Worm (Caenorhabditis elegans) whole organism, L1 larva: Measurements from ENCODE around the gene copz-1.

Experiments
- C04F5.9 ChIP-seq: sonication (generic microtip); optimal IDR thresholded peaks from 2 replicates; lab custom pipeline; 2016; ENCODE audit warnings: missing genetic modification characterization, missing compliant biosample characterization
- C16A3.4 ChIP-seq: fragments of 150-350 bp; optimal IDR thresholded peaks from 2 replicates; lab custom pipeline; 2014; ENCODE audit warnings: missing biosample characterization, missing genetic modification characterization
- F16B12.6 ChIP-seq: fragments of 150-350 bp; optimal IDR thresholded peaks from 2 replicates; lab custom pipeline; 2014; ENCODE audit warnings: missing biosample characterization, missing genetic modification characterization
- Y116A8C.19 ChIP-seq: sonication (generic microtip); optimal IDR thresholded peaks from 2 replicates; lab custom pipeline; 2016; ENCODE audit warnings: missing compliant biosample characterization, missing genetic modification characterization, borderline replicate concordance
- alr-1 ChIP-seq: fragments of 200-800 bp; sonication (Bioruptor generic); optimal IDR thresholded peaks from 2 replicates; lab custom pipeline; 2018; ENCODE audit warnings: borderline replicate concordance, mild to moderate bottlenecking, missing genetic modification characterization, missing compliant biosample characterization
- ceh-63 ChIP-seq: fragments of 200-800 bp; sonication (Bioruptor generic); optimal IDR thresholded peaks from 2 replicates; lab custom pipeline; 2018; ENCODE audit warnings: mild to moderate bottlenecking, missing genetic modification characterization, missing compliant biosample characterization
- ceh-8 ChIP-seq: fragments of 200-800 bp; sonication (Bioruptor generic); optimal IDR thresholded peaks from 2 replicates; lab custom pipeline; 2018; ENCODE audit warnings: mild to moderate bottlenecking, missing genetic modification characterization, moderate library complexity, missing compliant biosample characterization
- ceh-82 ChIP-seq, 3 experiments: fragments of 150-350 bp in 1 of 3; sonication (generic microtip) in 2 of 3; optimal IDR thresholded peaks; 2 replicates each; lab custom pipeline; 2014 to 2017; ENCODE audit warnings: missing biosample characterization in 3 of 3, missing genetic modification characterization in 3 of 3
- ceh-90 ChIP-seq: sonication (generic microtip); optimal IDR thresholded peaks from 2 replicates; lab custom pipeline; 2016; ENCODE audit warnings: missing genetic modification characterization, missing compliant biosample characterization
- ces-1 ChIP-seq: fragments of 150-350 bp; optimal IDR thresholded peaks from 2 replicates; lab custom pipeline; 2014; ENCODE audit warnings: missing biosample characterization, missing genetic modification reagents, missing genetic modification characterization
- dpl-1 ChIP-seq, 3 experiments: fragments of 150-350 bp in 2 of 3; sonication (generic microtip) in 1 of 3; optimal IDR thresholded peaks; 2 replicates each; lab custom pipeline; 2014 to 2017; ENCODE audit warnings: missing biosample characterization in 3 of 3, missing genetic modification characterization in 3 of 3, missing genetic modification reagents in 3 of 3
- dsc-1 ChIP-seq: sonication (generic microtip); optimal IDR thresholded peaks from 2 replicates; lab custom pipeline; 2016; ENCODE audit warnings: mild to moderate bottlenecking, missing genetic modification characterization, missing compliant biosample characterization
- efl-3 ChIP-seq: fragments of 200-800 bp; sonication (Bioruptor generic); optimal IDR thresholded peaks from 2 replicates; lab custom pipeline; 2018; ENCODE audit warnings: mild to moderate bottlenecking, missing genetic modification characterization, missing compliant biosample characterization
- egl-27 ChIP-seq, 2 experiments: fragments of 150-350 bp in 1 of 2; sonication (generic microtip); optimal IDR thresholded peaks; 3 replicates each; lab custom pipeline; 2017 to 2018; ENCODE audit warnings: missing biosample characterization in 2 of 2, missing genetic modification characterization in 2 of 2, missing genetic modification reagents in 2 of 2
- elt-2 ChIP-seq: sonication (generic microtip); optimal IDR thresholded peaks from 2 replicates; lab custom pipeline; 2016; ENCODE audit warnings: missing genetic modification characterization, mild to moderate bottlenecking, inconsistent platforms, missing compliant biosample characterization, missing genetic modification reagents
- elt-3 ChIP-seq, 6 experiments: fragments of 150-350 bp in 1 of 6; sonication (generic microtip); optimal IDR thresholded peaks; 2 replicates each; lab custom pipeline; 2017 to 2018; ENCODE audit warnings: missing biosample characterization in 6 of 6, missing genetic modification characterization in 6 of 6, inconsistent platforms in 1 of 6
- ets-5 ChIP-seq: fragments of 200-800 bp; sonication (Bioruptor generic); IDR thresholded peaks from 2 replicates; pipeline ENCODE4 v1.3.6; 2022; ENCODE audit warnings: missing genetic modification characterization, missing compliant biosample characterization
- fkh-10 ChIP-seq: sonication (generic microtip); optimal IDR thresholded peaks from 2 replicates; lab custom pipeline; 2017; ENCODE audit warnings: missing biosample characterization, missing genetic modification reagents, missing genetic modification characterization
- fos-1 ChIP-seq: fragments of 150-350 bp; optimal IDR thresholded peaks from 2 replicates; lab custom pipeline; 2014; ENCODE audit warnings: missing biosample characterization, missing genetic modification characterization
- hlh-17 ChIP-seq: fragments of 200-800 bp; sonication (Bioruptor generic); optimal IDR thresholded peaks from 2 replicates; lab custom pipeline; 2018; ENCODE audit warnings: missing genetic modification characterization, mild to moderate bottlenecking, missing compliant biosample characterization, moderate library complexity, borderline replicate concordance
- hlh-4 ChIP-seq: sonication (generic microtip); optimal IDR thresholded peaks from 2 replicates; lab custom pipeline; 2016; ENCODE audit warnings: mild to moderate bottlenecking, missing genetic modification characterization, missing compliant biosample characterization
- irx-1 ChIP-seq: sonication (generic microtip); optimal IDR thresholded peaks from 2 replicates; lab custom pipeline; 2016; ENCODE audit warnings: missing genetic modification characterization, missing compliant biosample characterization
- isw-1 ChIP-seq: fragments of 200-800 bp; sonication (Bioruptor generic); IDR thresholded peaks from 2 replicates; pipeline ENCODE4 v1.3.6; 2022; ENCODE audit warnings: missing genetic modification characterization, missing compliant biosample characterization
- lin-14 ChIP-seq: fragments of 200-800 bp; sonication (Bioruptor generic); optimal IDR thresholded peaks from 2 replicates; lab custom pipeline; 2018; ENCODE audit warnings: mild to moderate bottlenecking, missing genetic modification characterization, moderate library complexity, missing compliant biosample characterization
- lin-15B ChIP-seq: fragments of 150-350 bp; sonication (generic microtip); optimal IDR thresholded peaks from 3 replicates; lab custom pipeline; 2014; ENCODE audit warnings: missing biosample characterization, missing genetic modification characterization
- lir-3 ChIP-seq: sonication (generic microtip); optimal IDR thresholded peaks from 2 replicates; lab custom pipeline; 2016; ENCODE audit warnings: mild to moderate bottlenecking, missing genetic modification characterization, moderate library complexity, missing compliant biosample characterization; ENCODE audit not compliant: poor library complexity
- mab-9 ChIP-seq: fragments of 200-800 bp; sonication (Bioruptor generic); IDR thresholded peaks from 2 replicates; pipeline ENCODE4 v1.3.6; 2022; ENCODE audit warnings: missing genetic modification reagents, missing genetic modification characterization, missing compliant biosample characterization
- mef-2 ChIP-seq: fragments of 150-350 bp; optimal IDR thresholded peaks from 2 replicates; lab custom pipeline; 2014; ENCODE audit warnings: missing biosample characterization, missing genetic modification characterization
- mep-1 ChIP-seq: fragments of 150-350 bp; optimal IDR thresholded peaks from 2 replicates; lab custom pipeline; 2014; ENCODE audit warnings: missing biosample characterization, missing genetic modification characterization
- nhr-11 ChIP-seq: fragments of 150-350 bp; optimal IDR thresholded peaks from 2 replicates; lab custom pipeline; 2014; ENCODE audit warnings: missing biosample characterization, missing genetic modification characterization
- nhr-237 ChIP-seq: fragments of 150-350 bp; optimal IDR thresholded peaks from 2 replicates; lab custom pipeline; 2014; ENCODE audit warnings: missing biosample characterization, missing genetic modification characterization
- nhr-28 ChIP-seq: fragments of 150-350 bp; optimal IDR thresholded peaks from 2 replicates; lab custom pipeline; 2014; ENCODE audit warnings: missing biosample characterization, missing genetic modification characterization
- nhr-76 ChIP-seq: sonication (generic microtip); optimal IDR thresholded peaks from 2 replicates; lab custom pipeline; 2017; ENCODE audit warnings: missing biosample characterization, missing genetic modification characterization
- nhr-77 ChIP-seq: fragments of 150-350 bp; optimal IDR thresholded peaks from 2 replicates; lab custom pipeline; 2014; ENCODE audit warnings: missing biosample characterization, missing genetic modification characterization
- nhr-84 ChIP-seq: sonication (generic microtip); optimal IDR thresholded peaks from 2 replicates; lab custom pipeline; 2017; ENCODE audit warnings: missing biosample characterization, missing genetic modification characterization
- nhr-85 ChIP-seq: sonication (generic microtip); peaks from one replicate; lab custom pipeline; 2016; ENCODE audit warnings: missing genetic modification characterization, inconsistent platforms, missing compliant biosample characterization
- nhr-90 ChIP-seq: sonication (generic microtip); optimal IDR thresholded peaks from 2 replicates; lab custom pipeline; 2016; ENCODE audit warnings: mild to moderate bottlenecking, missing genetic modification characterization, missing compliant biosample characterization; ENCODE audit not compliant: poor library complexity
- pax-3 ChIP-seq: fragments of 200-800 bp; sonication (Bioruptor generic); optimal IDR thresholded peaks from 2 replicates; lab custom pipeline; 2018; ENCODE audit warnings: mild to moderate bottlenecking, missing genetic modification characterization, moderate library complexity, missing compliant biosample characterization
- pqm-1 ChIP-seq: sonication (generic microtip); optimal IDR thresholded peaks from 3 replicates; lab custom pipeline; 2017; ENCODE audit warnings: missing biosample characterization, missing genetic modification characterization
- rnt-1 ChIP-seq: sonication (generic microtip); optimal IDR thresholded peaks from 2 replicates; lab custom pipeline; 2016; ENCODE audit warnings: mild to moderate bottlenecking, missing genetic modification characterization, moderate library complexity, missing compliant biosample characterization
- skn-1 ChIP-seq: fragments of 150-350 bp; optimal IDR thresholded peaks from 2 replicates; lab custom pipeline; 2014; ENCODE audit warnings: missing biosample characterization, missing genetic modification characterization
- snpc-4 ChIP-seq: fragments of 150-350 bp; optimal IDR thresholded peaks from 2 replicates; lab custom pipeline; 2014; ENCODE audit warnings: missing biosample characterization, missing genetic modification characterization
- sox-4 ChIP-seq: sonication (generic microtip); optimal IDR thresholded peaks from 2 replicates; lab custom pipeline; 2016; ENCODE audit warnings: missing genetic modification characterization, missing compliant biosample characterization
- sptf-1 ChIP-seq: fragments of 150-350 bp; optimal IDR thresholded peaks from 2 replicates; lab custom pipeline; 2014; ENCODE audit warnings: missing biosample characterization, missing genetic modification characterization
- swsn-7 ChIP-seq: sonication (generic microtip); optimal IDR thresholded peaks from 2 replicates; lab custom pipeline; 2016; ENCODE audit warnings: missing genetic modification characterization, missing compliant biosample characterization
- unc-30 ChIP-seq: sonication (generic microtip); optimal IDR thresholded peaks from 2 replicates; lab custom pipeline; 2017; ENCODE audit warnings: missing biosample characterization, missing genetic modification characterization
- unc-62 ChIP-seq: fragments of 150-350 bp; optimal IDR thresholded peaks from 2 replicates; lab custom pipeline; 2014; ENCODE audit warnings: missing biosample characterization, missing genetic modification reagents, missing genetic modification characterization
- unc-98 ChIP-seq: fragments of 200-800 bp; sonication (Bioruptor generic); IDR thresholded peaks from 2 replicates; pipeline ENCODE4 v1.3.6; 2022; ENCODE audit warnings: missing genetic modification characterization, missing compliant biosample characterization
- xbp-1 ChIP-seq: sonication (generic microtip); optimal IDR thresholded peaks from 2 replicates; lab custom pipeline; 2016; ENCODE audit warnings: missing genetic modification characterization, missing compliant biosample characterization
- zag-1 ChIP-seq: fragments of 150-350 bp; optimal IDR thresholded peaks from 2 replicates; lab custom pipeline; 2014; ENCODE audit warnings: missing biosample characterization, missing genetic modification characterization
- zip-4 ChIP-seq: fragments of 200-800 bp; sonication (Bioruptor generic); optimal IDR thresholded peaks from 2 replicates; lab custom pipeline; 2018; ENCODE audit warnings: mild to moderate bottlenecking, missing genetic modification characterization, moderate library complexity, missing compliant biosample characterization
- ztf-11 ChIP-seq, 2 experiments: sonication (generic microtip); optimal IDR thresholded peaks; 2 replicates each; lab custom pipeline; 2016 to 2017; ENCODE audit warnings: missing genetic modification characterization in 2 of 2, missing biosample characterization in 1 of 2, missing compliant biosample characterization in 1 of 2

The copz-1 gene

ce11 chrII:10868670-10869246 lies 3.9 kb upstream of the copz-1 start, which contains the start of the genes gmps-1 and cap-2:
gmps-1 (minus strand) TSS chrII:10868720.
cap-2 (plus strand) TSS chrII:10869196.
- TF ChIP-seq hlh-4 (no peak), efl-3 (peak; percentile 92), Y116A8C.19 (tag; lab: Kevin White, UChicago) (no peak), dpl-1 (GFP tag; optimal IDR thresholded peaks at IDR 0.05; lab: Kevin White, UChicago) (peak; percentile 83 to 89 (median 87)), pqm-1 (tag; lab: Kevin White, UChicago) (no peak), irx-1 (tag; lab: Kevin White, UChicago) (peak; percentile 97), fos-1 (peak; percentile 93), C16A3.4 (tag; lab: Kevin White, UChicago) (peak; percentile 94), ceh-82 (tag; optimal IDR thresholded peaks at IDR 0.05; lab: Kevin White, UChicago) (peak; percentile 96 to 99 (median 98)), C04F5.9 (tag; lab: Kevin White, UChicago) (peak; percentile 100), nhr-11 (peak; percentile 92), nhr-76 (tag; lab: Kevin White, UChicago) (no peak), skn-1 (tag; lab: Kevin White, UChicago) (peak; percentile 96), ets-5 (GFP tag; lab: Robert Waterston, UW) (no peak), xbp-1 (tag; lab: Kevin White, UChicago) (peak; percentile 96), ztf-11 (tag; optimal IDR thresholded peaks at IDR 0.05; lab: Kevin White, UChicago) (peak; percentile 42 to 92), mab-9 (GFP tag; lab: Robert Waterston, UW) (peak; percentile 95), unc-62 (GFP tag; lab: Kevin White, UChicago) (peak; percentile 78), dsc-1 (tag; lab: Kevin White, UChicago) (peak; percentile 98), F16B12.6 (tag; lab: Kevin White, UChicago) (peak; percentile 71), nhr-28 (tag; lab: Kevin White, UChicago) (no peak), lir-3 (tag; lab: Kevin White, UChicago) (peak; percentile 91), elt-3 (tag; optimal IDR thresholded peaks at IDR 0.05; lab: Kevin White, UChicago) (peak in 4 of 6 experiments; percentile 23 to 86 (median 46)), nhr-90 (tag; lab: Kevin White, UChicago) (peak; percentile 96), fkh-10 (GFP tag; lab: Kevin White, UChicago) (peak; percentile 95), ceh-90 (peak; percentile 76), hlh-17 (GFP tag; lab: Kevin White, UChicago) (no peak), egl-27 (tag; optimal IDR thresholded peaks at IDR 0.05; lab: Kevin White, UChicago) (peak; percentile 31 to 64), zip-4 (GFP tag; lab: Kevin White, UChicago) (peak; percentile 96), sptf-1 (tag; lab: Kevin White, UChicago) (no peak), nhr-84 (tag; lab: Kevin White, UChicago) (peak; percentile 28), unc-98 (GFP tag; lab: Robert Waterston, UW) (peak; percentile 67; the same call in 1 of the 2 replicates), lin-14 (GFP tag; lab: Kevin White, UChicago) (peak; percentile 96), zag-1 (tag; lab: Kevin White, UChicago) (peak; percentile 78), lin-15B (tag; lab: Kevin White, UChicago) (peak; percentile 81), isw-1 (GFP tag; lab: Robert Waterston, UW) (peak; percentile 97), sox-4 (tag; lab: Kevin White, UChicago) (peak; percentile 91), nhr-237 (tag; lab: Kevin White, UChicago) (peak; percentile 76), alr-1 (tag; lab: Kevin White, UChicago) (no peak), nhr-77 (tag; lab: Kevin White, UChicago) (peak; percentile 90), elt-2 (peak; percentile 87), snpc-4 (tag; lab: Kevin White, UChicago) (peak; percentile 86), ces-1 (GFP tag; lab: Kevin White, UChicago) (no peak), ceh-8 (GFP tag; lab: Kevin White, UChicago) (peak; percentile 94), pax-3 (tag; lab: Kevin White, UChicago) (peak; percentile 94), ceh-63 (no peak), swsn-7 (tag; lab: Kevin White, UChicago) (peak; percentile 98), mef-2 (tag; lab: Kevin White, UChicago) (peak; percentile 24), rnt-1 (tag; lab: Kevin White, UChicago) (peak; percentile 98), unc-30 (tag; lab: Kevin White, UChicago) (peak; percentile 49), nhr-85 (tag; lab: Kevin White, UChicago) (peak; percentile 98), mep-1 (tag; lab: Kevin White, UChicago) (peak; percentile 94)
